Worm (Caenorhabditis elegans): ENCODE data around the gene gst-11.

- TF ChIP-seq snpc-4 (tag; optimal IDR thresholded peaks at IDR 0.05) (no peak), hlh-1 (tag; optimal IDR thresholded peaks at IDR 0.05) (no peak), pha-4 (tag; optimal IDR thresholded peaks at IDR 0.05) (no peak), cnd-1 (tag; optimal IDR thresholded peaks at IDR 0.05) (no peak), unc-62 (GFP tag; optimal IDR thresholded peaks at IDR 0.05) (no peak), M03D4.4 (tag; optimal IDR thresholded peaks at IDR 0.05) (no peak), lin-13 (tag; optimal IDR thresholded peaks at IDR 0.05) (no peak), zip-8 (tag; optimal IDR thresholded peaks at IDR 0.05) (no peak), bed-3 (GFP tag; optimal IDR thresholded peaks at IDR 0.05) (no peak), unc-39 (tag; optimal IDR thresholded peaks at IDR 0.05) (no peak), blmp-1 (tag; optimal IDR thresholded peaks at IDR 0.05) (no peak), nhr-28 (tag; optimal IDR thresholded peaks at IDR 0.05) (no peak), ces-1 (GFP tag; optimal IDR thresholded peaks at IDR 0.05) (no peak)
Measured at ce11 chrX:3625599-3625998, 8.0 kb downstream of the gst-11 start.

Data from whole organism, mixed stage, embryonic.